Worm (Caenorhabditis elegans) whole organism, early embryonic: ENCODE results near the gene ubq-2.

Source experiments
- B0310.2 ChIP-seq: sonication (generic microtip); optimal IDR thresholded peaks from 2 replicates; lab custom pipeline; 2016; ENCODE audit warnings: mild to moderate bottlenecking, missing genetic modification characterization, missing compliant biosample characterization
- F13C5.2 ChIP-seq: sonication (generic microtip); optimal IDR thresholded peaks from 2 replicates; lab custom pipeline; 2017; ENCODE audit warnings: mild to moderate bottlenecking, missing genetic modification characterization, inconsistent platforms, missing compliant biosample characterization
- aly-1 ChIP-seq: sonication (generic microtip); optimal IDR thresholded peaks from 2 replicates; lab custom pipeline; 2016; ENCODE audit warnings: missing genetic modification characterization, missing compliant biosample characterization
- ama-1 ChIP-seq: fragments of 150-350 bp; optimal IDR thresholded peaks from 2 replicates; lab custom pipeline; 2014
- ceh-13 ChIP-seq: fragments of 200-800 bp; sonication (Bioruptor generic); optimal IDR thresholded peaks from 2 replicates; lab custom pipeline; 2018; ENCODE audit warnings: mild to moderate bottlenecking, missing genetic modification characterization, missing compliant biosample characterization
- ceh-36 ChIP-seq: sonication (generic microtip); optimal IDR thresholded peaks from 2 replicates; lab custom pipeline; 2016; ENCODE audit warnings: missing genetic modification characterization, inconsistent platforms, missing compliant biosample characterization
- ets-7 ChIP-seq: sonication (generic microtip); optimal IDR thresholded peaks from 2 replicates; lab custom pipeline; 2016; ENCODE audit warnings: missing genotype, missing genetic modification characterization, missing compliant biosample characterization
- flt-1 ChIP-seq: fragments of 200-800 bp; sonication (Bioruptor generic); IDR thresholded peaks from 2 replicates; pipeline ENCODE4 v1.3.6; 2022; ENCODE audit warnings: missing genetic modification characterization, missing compliant biosample characterization
- hmg-4 ChIP-seq: fragments of 200-800 bp; sonication (Bioruptor generic); optimal IDR thresholded peaks from 2 replicates; lab custom pipeline; 2018; ENCODE audit warnings: mild to moderate bottlenecking, missing genetic modification characterization, missing compliant biosample characterization
- hnd-1 ChIP-seq: sonication (generic microtip); optimal IDR thresholded peaks from 2 replicates; lab custom pipeline; 2016; ENCODE audit warnings: missing genetic modification characterization, missing compliant biosample characterization
- pes-1 ChIP-seq: fragments of 200-800 bp; sonication (Bioruptor generic); IDR thresholded peaks from 2 replicates; pipeline ENCODE4 v1.3.6; 2022; ENCODE audit warnings: missing genetic modification reagents, missing genetic modification characterization, missing compliant biosample characterization
- sea-1 ChIP-seq: fragments of 200-800 bp; sonication (Bioruptor generic); conservative IDR thresholded peaks from 2 replicates; pipeline ENCODE4 v1.3.6; 2022; ENCODE audit warnings: missing genetic modification characterization, missing compliant biosample characterization
- tbx-11 ChIP-seq: fragments of 200-800 bp; sonication (Bioruptor generic); IDR thresholded peaks from 2 replicates; pipeline ENCODE4 v1.3.6; 2022; ENCODE audit warnings: missing genetic modification characterization, missing compliant biosample characterization
- tra-4 ChIP-seq: sonication (generic microtip); optimal IDR thresholded peaks from 2 replicates; lab custom pipeline; 2017; ENCODE audit warnings: missing genetic modification characterization, missing compliant biosample characterization

DNA sequence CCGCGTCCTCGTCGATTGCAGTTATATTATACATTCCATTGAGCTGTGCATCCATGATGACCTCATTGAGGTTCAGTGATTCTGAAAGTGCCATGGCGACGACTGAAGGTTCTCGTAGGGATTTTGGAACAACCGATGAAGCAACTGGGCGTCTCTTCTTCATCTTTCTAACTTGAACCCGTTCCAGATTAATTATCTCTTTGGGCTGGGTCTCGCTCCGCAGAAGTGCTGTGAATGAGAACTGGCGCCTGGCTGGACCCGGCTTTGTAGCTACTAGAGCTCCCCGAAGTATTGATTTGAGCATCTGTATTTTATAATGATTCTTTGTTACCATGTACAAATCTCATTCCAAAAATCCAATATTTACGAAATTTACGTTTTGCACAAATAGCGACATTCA, 764 bp downstream of the ubq-2 start, which contains the start of gene ZK1010.2:
- no peak for TF ChIP-seq ceh-13 (GFP tag; lab: Kevin White, UChicago)
- no peak for TF ChIP-seq aly-1
- TF ChIP-seq flt-1 (GFP tag; lab: Robert Waterston, UW) = no peak
- no peak for TF ChIP-seq B0310.2 (tag; lab: Kevin White, UChicago)
- no peak for TF ChIP-seq pes-1
- TF ChIP-seq ets-7 (tag; lab: Kevin White, UChicago) = no peak
- TF ChIP-seq ama-1 (lab: Kevin White, UChicago) = no peak
- TF ChIP-seq sea-1 (GFP tag; lab: Robert Waterston, UW) = no peak
- no peak for TF ChIP-seq F13C5.2 (tag; lab: Kevin White, UChicago)
- TF ChIP-seq ceh-36 (tag; lab: Kevin White, UChicago) = no peak
- TF ChIP-seq hnd-1 (tag; lab: Kevin White, UChicago) = no peak
- TF ChIP-seq tbx-11 (GFP tag; lab: Robert Waterston, UW) = no peak
- no peak for TF ChIP-seq hmg-4
- TF ChIP-seq tra-4 (tag; lab: Kevin White, UChicago) = no peak
